Worm (Caenorhabditis elegans): ENCODE results near the gene cht-3.

The cht-3 gene

ce11 chrIV:7003323-7003722 is at the start of gene cht-3:
TSS of gene cht-3 (plus strand) at chrIV:7003623.
- TF ChIP-seq T22C8.4 (GFP tag; IDR thresholded peaks at IDR 0.05) (no peak), klf-2 (GFP tag; conservative IDR thresholded peaks at IDR 0.05) (no peak), ref-1 (GFP tag; conservative IDR thresholded peaks at IDR 0.05) (no peak), med-1 (GFP tag; optimal IDR thresholded peaks at IDR 0.05; ENCODE audit: insufficient read depth) (no peak), tab-1 (GFP tag; IDR thresholded peaks at IDR 0.05) (no peak), flt-1 (GFP tag; IDR thresholded peaks at IDR 0.05) (no peak), cog-1 (tag; optimal IDR thresholded peaks at IDR 0.05) (no peak), ztf-29 (GFP tag; IDR thresholded peaks at IDR 0.05) (no peak), ztf-23 (GFP tag; IDR thresholded peaks at IDR 0.05) (no peak)

ce11 chrIV:6954682-6955081 is 48.7 kb upstream of the cht-3 start:
- no peak for TF ChIP-seq klf-2 (GFP tag; conservative IDR thresholded peaks at IDR 0.05)
- no peak for TF ChIP-seq flt-1 (GFP tag; IDR thresholded peaks at IDR 0.05)

- no peak for TF ChIP-seq ztf-29 (GFP tag; IDR thresholded peaks at IDR 0.05)
- no peak for TF ChIP-seq flt-1 (GFP tag; IDR thresholded peaks at IDR 0.05)
- TF ChIP-seq tab-1 (GFP tag; IDR thresholded peaks at IDR 0.05), result no peak
- TF ChIP-seq ztf-23 (GFP tag; IDR thresholded peaks at IDR 0.05), result no peak
- no peak for TF ChIP-seq ref-1 (GFP tag; conservative IDR thresholded peaks at IDR 0.05)
- no peak for TF ChIP-seq klf-2 (GFP tag; conservative IDR thresholded peaks at IDR 0.05)
- TF ChIP-seq cog-1 (tag; optimal IDR thresholded peaks at IDR 0.05), result no peak
- no peak for TF ChIP-seq med-1 (GFP tag; optimal IDR thresholded peaks at IDR 0.05; ENCODE audit: insufficient read depth)
- TF ChIP-seq T22C8.4 (GFP tag; IDR thresholded peaks at IDR 0.05), result no peak
Measured at ce11 chrIV:6956668-6957067, 46.8 kb upstream of the cht-3 start.

- TF ChIP-seq klf-2 (GFP tag; conservative IDR thresholded peaks at IDR 0.05), result no peak
- no peak for TF ChIP-seq ztf-29 (GFP tag; IDR thresholded peaks at IDR 0.05)
- TF ChIP-seq cog-1 (tag; optimal IDR thresholded peaks at IDR 0.05), result no peak
- TF ChIP-seq flt-1 (GFP tag; IDR thresholded peaks at IDR 0.05), result no peak
- TF ChIP-seq ztf-23 (GFP tag; IDR thresholded peaks at IDR 0.05), result no peak
- no peak for TF ChIP-seq tab-1 (GFP tag; IDR thresholded peaks at IDR 0.05)
- no peak for TF ChIP-seq T22C8.4 (GFP tag; IDR thresholded peaks at IDR 0.05)
- TF ChIP-seq med-1 (GFP tag; optimal IDR thresholded peaks at IDR 0.05; ENCODE audit: insufficient read depth), result no peak
- TF ChIP-seq ref-1 (GFP tag; conservative IDR thresholded peaks at IDR 0.05), result no peak
Measured at ce11 chrIV:6957341-6957740, 46.1 kb upstream of the cht-3 start, which contains the start of gene jnk-1. TSS of gene jnk-1 (plus strand) at chrIV:6957641.

DNA sequence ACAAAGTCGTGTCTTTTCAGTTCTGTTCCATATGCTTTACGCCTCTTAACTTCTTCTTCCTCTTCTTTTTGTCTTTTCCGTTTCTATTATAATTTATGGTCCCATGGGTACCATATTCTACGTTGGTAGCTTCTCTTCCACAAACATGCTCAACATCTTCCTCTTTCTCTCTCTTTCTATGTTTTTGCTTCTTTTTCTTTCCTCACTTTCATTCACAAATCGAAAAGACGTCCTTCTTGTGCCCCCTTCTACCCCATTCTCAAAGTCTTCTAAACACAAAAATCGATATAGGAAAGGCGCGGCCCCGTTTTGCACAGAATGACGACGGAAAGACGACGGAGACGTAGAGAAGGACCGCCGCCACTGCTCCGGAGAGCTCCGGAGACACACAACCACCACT is 44.7 kb upstream of the cht-3 start:
- TF ChIP-seq ztf-23 (GFP tag; IDR thresholded peaks at IDR 0.05), result no peak
- TF ChIP-seq ref-1 (GFP tag; conservative IDR thresholded peaks at IDR 0.05), result no peak
- TF ChIP-seq flt-1 (GFP tag; IDR thresholded peaks at IDR 0.05), result no peak
- TF ChIP-seq cog-1 (tag; optimal IDR thresholded peaks at IDR 0.05), result no peak
- TF ChIP-seq T22C8.4 (GFP tag; IDR thresholded peaks at IDR 0.05), result no peak
- no peak for TF ChIP-seq ztf-29 (GFP tag; IDR thresholded peaks at IDR 0.05)

ce11 chrIV:6959483-6959882 is 43.9 kb upstream of the cht-3 start:
- TF ChIP-seq flt-1 (GFP tag; IDR thresholded peaks at IDR 0.05) (no peak), ztf-29 (GFP tag; IDR thresholded peaks at IDR 0.05) (no peak)

ce11 chrIV:6964508-6964907 is 38.9 kb upstream of the cht-3 start, which contains the start of gene B0478.3:
TSS of gene B0478.3 (minus strand) at chrIV:6964608.
- TF ChIP-seq tab-1 (GFP tag; IDR thresholded peaks at IDR 0.05), result no peak
- no peak for TF ChIP-seq ref-1 (GFP tag; conservative IDR thresholded peaks at IDR 0.05)
- no peak for TF ChIP-seq cog-1 (tag; optimal IDR thresholded peaks at IDR 0.05)
- TF ChIP-seq med-1 (GFP tag; optimal IDR thresholded peaks at IDR 0.05; ENCODE audit: insufficient read depth), result no peak
- TF ChIP-seq flt-1 (GFP tag; IDR thresholded peaks at IDR 0.05), result no peak
- no peak for TF ChIP-seq ztf-29 (GFP tag; IDR thresholded peaks at IDR 0.05)
- TF ChIP-seq T22C8.4 (GFP tag; IDR thresholded peaks at IDR 0.05), result no peak
- TF ChIP-seq klf-2 (GFP tag; conservative IDR thresholded peaks at IDR 0.05), result no peak
- no peak for TF ChIP-seq ztf-23 (GFP tag; IDR thresholded peaks at IDR 0.05)

ce11 chrIV:6965192-6965591 is 38.2 kb upstream of the cht-3 start, which contains the start of gene ZK381.2:
TSS of gene ZK381.2 (plus strand) at chrIV:6965492.
- TF ChIP-seq ref-1 (GFP tag; conservative IDR thresholded peaks at IDR 0.05), result no peak
- no peak for TF ChIP-seq ztf-29 (GFP tag; IDR thresholded peaks at IDR 0.05)
- no peak for TF ChIP-seq ztf-23 (GFP tag; IDR thresholded peaks at IDR 0.05)
- TF ChIP-seq klf-2 (GFP tag; conservative IDR thresholded peaks at IDR 0.05), result no peak
- no peak for TF ChIP-seq tab-1 (GFP tag; IDR thresholded peaks at IDR 0.05)
- TF ChIP-seq flt-1 (GFP tag; IDR thresholded peaks at IDR 0.05), result no peak
- TF ChIP-seq med-1 (GFP tag; optimal IDR thresholded peaks at IDR 0.05; ENCODE audit: insufficient read depth), result no peak
- TF ChIP-seq cog-1 (tag; optimal IDR thresholded peaks at IDR 0.05), result no peak
- TF ChIP-seq T22C8.4 (GFP tag; IDR thresholded peaks at IDR 0.05), result no peak

DNA sequence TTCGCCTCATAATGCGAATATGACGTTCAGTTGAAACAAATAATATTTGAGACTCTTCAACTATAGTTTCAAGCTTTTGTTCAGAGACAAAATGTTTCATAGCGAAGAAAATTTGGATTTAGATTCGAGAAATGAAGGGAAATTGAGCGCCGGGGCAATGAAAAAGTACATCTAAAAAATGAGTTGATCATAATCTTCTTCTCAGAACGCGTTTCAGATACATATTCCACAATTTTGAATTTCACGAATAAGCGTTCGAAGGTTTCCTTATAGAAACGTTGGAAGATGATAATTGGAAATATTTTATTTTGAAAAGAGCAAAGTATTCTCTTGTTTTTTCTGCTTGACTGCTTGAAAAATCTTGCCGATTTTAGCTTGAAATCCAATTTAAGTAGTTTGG is 33.2 kb upstream of the cht-3 start, which contains the start of gene ZK381.8:
Gene ZK381.8, minus strand, starts transcription at position 101 of the 400 bp plus-strand sequence.
- TF ChIP-seq klf-2 (GFP tag; conservative IDR thresholded peaks at IDR 0.05) (no peak), med-1 (GFP tag; optimal IDR thresholded peaks at IDR 0.05; ENCODE audit: insufficient read depth) (no peak), ztf-29 (GFP tag; IDR thresholded peaks at IDR 0.05) (no peak), ztf-23 (GFP tag; IDR thresholded peaks at IDR 0.05) (no peak), cog-1 (tag; optimal IDR thresholded peaks at IDR 0.05) (no peak), T22C8.4 (GFP tag; IDR thresholded peaks at IDR 0.05) (no peak), flt-1 (GFP tag; IDR thresholded peaks at IDR 0.05) (no peak), tab-1 (GFP tag; IDR thresholded peaks at IDR 0.05) (no peak), ref-1 (GFP tag; conservative IDR thresholded peaks at IDR 0.05) (no peak)

ce11 chrIV:6971213-6971612 is 32.2 kb upstream of the cht-3 start, which contains the start of gene ZK381.62:
TSS of gene ZK381.62 (minus strand) at chrIV:6971313.
- TF ChIP-seq flt-1 (GFP tag; IDR thresholded peaks at IDR 0.05) (no peak), tab-1 (GFP tag; IDR thresholded peaks at IDR 0.05) (no peak), med-1 (GFP tag; optimal IDR thresholded peaks at IDR 0.05; ENCODE audit: insufficient read depth) (no peak), ztf-29 (GFP tag; IDR thresholded peaks at IDR 0.05) (no peak), ztf-23 (GFP tag; IDR thresholded peaks at IDR 0.05) (no peak), ref-1 (GFP tag; conservative IDR thresholded peaks at IDR 0.05) (no peak), T22C8.4 (GFP tag; IDR thresholded peaks at IDR 0.05) (no peak), klf-2 (GFP tag; conservative IDR thresholded peaks at IDR 0.05) (no peak), cog-1 (tag; optimal IDR thresholded peaks at IDR 0.05) (no peak)

All from whole organism, midembryonic.